Worm (Caenorhabditis elegans) whole organism, mixed stage, embryonic: Measurements from ENCODE around the gene let-765.

Experiments used
- lin-32 ChIP-seq: fragments of 200-800 bp; sonication (Bioruptor generic); optimal IDR thresholded peaks from 2 replicates; lab custom pipeline; 2018; ENCODE audit warnings: mild to moderate bottlenecking, missing genetic modification characterization, missing compliant biosample characterization
- mab-5 ChIP-seq: fragments of 150-350 bp; optimal IDR thresholded peaks from 2 replicates; lab custom pipeline; 2014; ENCODE audit warnings: missing biosample characterization, missing genetic modification characterization
- mep-1 ChIP-seq: fragments of 150-350 bp; optimal IDR thresholded peaks from 2 replicates; lab custom pipeline; 2017; ENCODE audit warnings: missing biosample characterization, missing genetic modification reagents, missing genetic modification characterization, inconsistent platforms
- pha-4 ChIP-seq: fragments of 150-350 bp; optimal IDR thresholded peaks from 2 replicates; lab custom pipeline; 2018; ENCODE audit warnings: missing biosample characterization, missing genetic modification reagents, missing genetic modification characterization
- snpc-4 ChIP-seq: fragments of 150-350 bp; optimal IDR thresholded peaks from 2 replicates; lab custom pipeline; 2014; ENCODE audit warnings: missing biosample characterization, missing genetic modification characterization
- unc-62 ChIP-seq: fragments of 150-350 bp; optimal IDR thresholded peaks from 2 replicates; lab custom pipeline; 2014; ENCODE audit warnings: missing biosample characterization, missing genetic modification reagents, missing genetic modification characterization

- no peak for TF ChIP-seq snpc-4 (tag; lab: Kevin White, UChicago)
- TF ChIP-seq unc-62 (GFP tag; lab: Kevin White, UChicago), result no peak
- no peak for TF ChIP-seq mep-1 (tag; lab: Kevin White, UChicago)
- no peak for TF ChIP-seq lin-32 (GFP tag; lab: Kevin White, UChicago)
- TF ChIP-seq mab-5 (tag; lab: Kevin White, UChicago), result no peak
- TF ChIP-seq pha-4 (tag; lab: Kevin White, UChicago), result no peak
These were observed at the start of gene let-765 for ce11 chrIII:6601073-6601472.
